Worm (Caenorhabditis elegans): ENCODE data around the gene rimb-1.

DNA sequence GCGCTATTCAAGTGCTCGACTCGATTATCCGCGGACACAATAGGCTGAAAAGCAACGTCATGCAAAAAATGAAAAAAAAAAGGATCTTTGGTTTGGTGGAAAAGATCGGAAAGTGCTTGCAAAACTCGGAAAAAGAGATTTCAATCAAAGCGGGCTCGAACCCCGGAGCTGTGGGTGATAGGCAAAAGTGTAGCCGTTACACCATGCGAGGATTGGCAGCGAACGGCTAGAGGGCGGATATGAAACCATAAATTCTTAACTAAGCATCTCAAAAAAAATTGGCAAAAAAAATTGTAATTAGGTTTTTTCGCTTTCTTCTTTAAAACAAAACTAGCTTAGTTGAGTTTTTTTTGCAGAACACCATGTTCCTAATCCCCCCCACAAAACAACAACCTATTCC, 43.6 kb upstream of the rimb-1 start:
- TF ChIP-seq unc-62 (GFP tag; optimal IDR thresholded peaks at IDR 0.05), result no peak
- no peak for TF ChIP-seq unc-39 (tag; optimal IDR thresholded peaks at IDR 0.05)
- TF ChIP-seq snpc-4 (tag; optimal IDR thresholded peaks at IDR 0.05), result no peak
- TF ChIP-seq cnd-1 (tag; optimal IDR thresholded peaks at IDR 0.05), result no peak
- TF ChIP-seq nhr-12 (tag; optimal IDR thresholded peaks at IDR 0.05), result no peak
